Fruit fly (Drosophila melanogaster) whole organism, wandering third instar larva: ENCODE measurements around the gene CG7142.

Experiments
- Abd-B ChIP-seq: fragments of >200 bp; optimal IDR thresholded peaks from 2 replicates; lab custom pipeline; 2017; ENCODE audit warnings: missing biosample characterization, missing genetic modification characterization
- CG32264 ChIP-seq: fragments of 200-800 bp; sonication (Bioruptor generic); optimal IDR thresholded peaks from 2 replicates; lab custom pipeline; 2016; ENCODE audit warnings: missing biosample characterization, missing genetic modification characterization
- CG9705 ChIP-seq: fragments of 200-800 bp; sonication (Bioruptor generic); optimal IDR thresholded peaks from 2 replicates; lab custom pipeline; 2018; ENCODE audit warnings: missing biosample characterization, mild to moderate bottlenecking, missing genetic modification characterization
- CrebA ChIP-seq: fragments of 200-800 bp; sonication (Bioruptor generic); optimal IDR thresholded peaks from 2 replicates; lab custom pipeline; 2016; ENCODE audit warnings: missing biosample characterization, mild to moderate bottlenecking, missing genetic modification characterization, borderline replicate concordance
- Dfd ChIP-seq: fragments of >200 bp; optimal IDR thresholded peaks from 2 replicates; lab custom pipeline; 2017; ENCODE audit warnings: missing biosample characterization, missing genetic modification characterization
- Dif ChIP-seq: fragments of 200-275, 200-300 bp; sonication (Bioruptor generic); optimal IDR thresholded peaks from 2 replicates; lab custom pipeline; 2018; ENCODE audit warnings: missing biosample characterization, missing genetic modification characterization; ENCODE audit not compliant: partially characterized antibody
- HLH106 ChIP-seq: fragments of 200-800 bp; optimal IDR thresholded peaks from 3 replicates; lab custom pipeline; 2019; ENCODE audit warnings: missing biosample characterization, mild to moderate bottlenecking, missing genetic modification characterization, moderate library complexity
- Hnf4 ChIP-seq: fragments of 200-800 bp; sonication (Bioruptor generic); optimal IDR thresholded peaks from 2 replicates; lab custom pipeline; 2016; ENCODE audit warnings: missing biosample characterization, mild to moderate bottlenecking, missing genetic modification characterization
- Hr83 ChIP-seq: fragments of 200-300 bp; sonication (Bioruptor generic); optimal IDR thresholded peaks from 2 replicates; lab custom pipeline; 2016; ENCODE audit warnings: missing biosample characterization, mild to moderate bottlenecking, missing genetic modification characterization, moderate library complexity; ENCODE audit not compliant: poor library complexity, severe bottlenecking
- Jra ChIP-seq: sonication (Bioruptor generic); optimal IDR thresholded peaks from 2 replicates; lab custom pipeline; 2016; ENCODE audit warnings: missing biosample characterization, missing genetic modification characterization
- Mio ChIP-seq: sonication (Bioruptor generic); optimal IDR thresholded peaks from 2 replicates; lab custom pipeline; 2016; ENCODE audit warnings: missing biosample characterization, missing genetic modification characterization
- N ChIP-seq: fragments of >200 bp; optimal IDR thresholded peaks from 2 replicates; lab custom pipeline; 2018; ENCODE audit warnings: missing biosample characterization, missing external identifiers, missing genetic modification characterization
- OdsH ChIP-seq: fragments of 200-800 bp; sonication (Bioruptor generic); optimal IDR thresholded peaks from 2 replicates; lab custom pipeline; 2016; ENCODE audit warnings: missing biosample characterization, mild to moderate bottlenecking, missing genetic modification characterization
- Rel ChIP-seq, 2 experiments: fragments of 200-800 bp; sonication (Bioruptor generic) in 1 of 2; optimal IDR thresholded peaks; 2 replicates in 1 of 2; 3 replicates in 1 of 2; lab custom pipeline; 2016 to 2019; ENCODE audit warnings: mild to moderate bottlenecking in 2 of 2, missing biosample characterization in 2 of 2, missing genetic modification characterization in 2 of 2, moderate library complexity in 1 of 2
- Sp1 ChIP-seq: fragments of 200-800 bp; sonication (Bioruptor generic); optimal IDR thresholded peaks from 3 replicates; lab custom pipeline; 2019; ENCODE audit warnings: missing biosample characterization, mild to moderate bottlenecking, missing genetic modification characterization, moderate library complexity
- Vsx2 ChIP-seq: fragments of 200-300, 225-300 bp; sonication (Bioruptor generic); optimal IDR thresholded peaks from 2 replicates; lab custom pipeline; 2018; ENCODE audit warnings: missing biosample characterization, missing genetic modification characterization; ENCODE audit not compliant: partially characterized antibody
- br ChIP-seq: fragments of 200-800 bp; sonication (Bioruptor generic); optimal IDR thresholded peaks from 2 replicates; lab custom pipeline; 2016; ENCODE audit warnings: missing biosample characterization, missing genetic modification characterization
- brk ChIP-seq: fragments of 200-800 bp; sonication (Bioruptor generic); optimal IDR thresholded peaks from 2 replicates; lab custom pipeline; 2016; ENCODE audit warnings: missing biosample characterization, mild to moderate bottlenecking, missing genetic modification characterization
- dl ChIP-seq, 2 experiments: fragments of 175-275, 200-275 bp in 1 of 2; fragments of 200-275 bp in 1 of 2; sonication (Bioruptor generic); optimal IDR thresholded peaks; lab custom pipeline; 2018; ENCODE audit warnings: mild to moderate bottlenecking in 2 of 2, missing biosample characterization in 2 of 2, missing genetic modification characterization in 2 of 2, moderate library complexity in 2 of 2; ENCODE audit not compliant: partially characterized antibody in 2 of 2, insufficient read depth in 1 of 2
- dmrt93B ChIP-seq: fragments of 200-800 bp; sonication (Bioruptor generic); optimal IDR thresholded peaks from 2 replicates; lab custom pipeline; 2018; ENCODE audit warnings: missing biosample characterization, mild to moderate bottlenecking, missing genetic modification characterization
- ey ChIP-seq: fragments of 200-800 bp; sonication (Bioruptor generic); optimal IDR thresholded peaks from 2 replicates; lab custom pipeline; 2016; ENCODE audit warnings: missing biosample characterization, missing genetic modification characterization
- foxo ChIP-seq, 2 experiments: fragments of 200-800 bp; sonication (Bioruptor generic); optimal IDR thresholded peaks; 2 replicates in 1 of 2; 3 replicates in 1 of 2; lab custom pipeline; 2016 to 2017; ENCODE audit warnings: missing biosample characterization in 2 of 2, missing genetic modification characterization in 2 of 2
- fru ChIP-seq: fragments of 200-800 bp; sonication (Bioruptor generic); optimal IDR thresholded peaks from 3 replicates; lab custom pipeline; 2016; ENCODE audit warnings: missing biosample characterization, mild to moderate bottlenecking, missing genetic modification characterization
- h ChIP-seq: fragments of 200-800 bp; sonication (Bioruptor generic); optimal IDR thresholded peaks from 3 replicates; lab custom pipeline; 2016; ENCODE audit warnings: missing biosample characterization, mild to moderate bottlenecking, missing genetic modification characterization
- jim ChIP-seq: fragments of 175-275, 200-325 bp; sonication (Bioruptor generic); optimal IDR thresholded peaks from 2 replicates; lab custom pipeline; 2016; ENCODE audit warnings: missing biosample characterization, mild to moderate bottlenecking, missing genetic modification characterization
- pan ChIP-seq: fragments of >200 bp; optimal IDR thresholded peaks from 2 replicates; lab custom pipeline; 2017
- psq ChIP-seq: fragments of 200-800 bp; sonication (Bioruptor generic); optimal IDR thresholded peaks from 3 replicates; lab custom pipeline; 2017; ENCODE audit warnings: missing biosample characterization, mild to moderate bottlenecking, missing genetic modification characterization, moderate library complexity
- sage ChIP-seq: fragments of 200-800 bp; sonication (Bioruptor generic); optimal IDR thresholded peaks from 2 replicates; lab custom pipeline; 2016; ENCODE audit warnings: missing biosample characterization, mild to moderate bottlenecking, missing genetic modification characterization
- sv ChIP-seq: fragments of 200-800 bp; sonication (Bioruptor generic); optimal IDR thresholded peaks from 3 replicates; lab custom pipeline; 2016; ENCODE audit warnings: missing biosample characterization, missing genetic modification characterization
- tai ChIP-seq: sonication (Bioruptor generic); optimal IDR thresholded peaks from 2 replicates; lab custom pipeline; 2016; ENCODE audit warnings: missing biosample characterization, missing genetic modification characterization
- usp ChIP-seq: fragments of >200 bp; optimal IDR thresholded peaks from 2 replicates; lab custom pipeline; 2017; ENCODE audit warnings: missing biosample characterization, missing genetic modification characterization
- woc ChIP-seq: sonication (Bioruptor generic); optimal IDR thresholded peaks from 2 replicates; lab custom pipeline; 2016; ENCODE audit warnings: missing biosample characterization, mild to moderate bottlenecking, missing genetic modification characterization

Gene CG7142

DNA sequence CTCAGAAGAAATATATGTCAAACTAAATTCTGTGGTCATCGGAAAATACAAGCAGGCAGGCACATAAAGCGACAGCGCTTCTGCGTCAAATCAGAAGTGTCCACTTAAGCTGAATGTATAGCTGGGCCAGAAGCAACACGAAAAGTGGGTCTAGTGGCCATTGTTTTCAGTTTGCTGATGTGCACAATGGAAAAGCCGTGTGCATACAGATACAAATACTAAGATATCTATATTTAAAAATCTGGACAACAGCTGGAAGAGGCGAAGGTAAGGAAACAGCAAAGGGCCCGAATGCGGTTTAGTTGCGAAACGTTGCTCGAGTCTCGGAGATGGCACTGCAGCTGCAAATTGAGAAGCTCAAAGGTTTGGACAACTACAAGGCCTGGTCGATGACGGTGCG, 28.5 kb downstream of the CG7142 start, which contains the start of gene CG18598:
TSS of gene CG18598 (plus strand) at position 301 of the 400 bp plus-strand sequence.
- TF ChIP-seq woc (GFP tag; lab: Kevin White, UChicago), result no peak
- TF ChIP-seq br, result no peak
- TF ChIP-seq dl (GFP tag; optimal IDR thresholded peaks at IDR 0.05; lab: Kevin White, UChicago; ENCODE audit: insufficient read depth in 1 of 2, partially characterized antibody in 2 of 2), result no peak
- TF ChIP-seq CG9705 (GFP tag; lab: Kevin White, UChicago), result no peak
- no peak for TF ChIP-seq Dif (GFP tag; lab: Kevin White, UChicago)
- no peak for TF ChIP-seq Dfd (GFP tag; lab: Kevin White, UChicago)
- TF ChIP-seq Sp1 (GFP tag; lab: Kevin White, UChicago), result no peak
- no peak for TF ChIP-seq ey (GFP tag; lab: Kevin White, UChicago)
- TF ChIP-seq HLH106, result no peak
- TF ChIP-seq h (GFP tag; lab: Kevin White, UChicago), result no peak

DNA sequence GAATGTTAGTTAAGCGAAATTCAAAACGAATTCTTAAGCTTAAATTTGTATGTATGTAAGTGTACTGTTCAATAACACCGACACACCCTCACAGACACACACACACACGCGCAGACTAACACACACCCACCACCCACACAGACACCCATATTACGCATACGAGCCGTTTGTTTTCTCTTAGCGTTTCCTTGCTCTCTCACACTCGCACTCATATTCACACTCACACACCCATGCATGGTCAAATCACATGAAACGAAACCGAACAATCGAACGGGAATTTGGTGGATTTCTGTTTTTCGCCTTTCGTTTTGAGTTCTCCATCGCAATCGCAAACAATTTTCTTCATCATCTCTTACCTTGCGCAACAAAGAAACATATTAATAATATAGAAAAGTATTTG, 30.1 kb downstream of the CG7142 start:
- TF ChIP-seq Sp1 (GFP tag; lab: Kevin White, UChicago), result no peak
- TF ChIP-seq sv (GFP tag; lab: Kevin White, UChicago), result no peak
- no peak for TF ChIP-seq jim (GFP tag; lab: Kevin White, UChicago)
- TF ChIP-seq Abd-B (GFP tag; lab: Kevin White, UChicago), result no peak
- TF ChIP-seq dl (GFP tag; optimal IDR thresholded peaks at IDR 0.05; lab: Kevin White, UChicago; ENCODE audit: insufficient read depth in 1 of 2, partially characterized antibody in 2 of 2), result peak in 1 of 2 experiments; percentile 41
- peak; percentile 16 for TF ChIP-seq Hr83
- peak; percentile 69 for TF ChIP-seq Dif (GFP tag; lab: Kevin White, UChicago)
- peak; percentile 22 for TF ChIP-seq psq (GFP tag; lab: Kevin White, UChicago)
- no peak for TF ChIP-seq ey (GFP tag; lab: Kevin White, UChicago)
- TF ChIP-seq Mio (GFP tag; lab: Kevin White, UChicago), result no peak
- TF ChIP-seq CG32264 (GFP tag; lab: Kevin White, UChicago), result no peak
- TF ChIP-seq Rel (GFP tag; optimal IDR thresholded peaks at IDR 0.05; lab: Kevin White, UChicago), result no peak
- TF ChIP-seq Rel (tag; optimal IDR thresholded peaks at IDR 0.05; lab: Kevin White, UChicago), result peak; percentile 10
- no peak for TF ChIP-seq pan (lab: Kevin White, UChicago)
- TF ChIP-seq usp (GFP tag; lab: Kevin White, UChicago), result no peak
- no peak for TF ChIP-seq Dfd (GFP tag; lab: Kevin White, UChicago)
- peak; percentile 69 for TF ChIP-seq N (GFP tag; lab: Kevin White, UChicago)

dm6 chr3R:18246041-18246440, 33.3 kb downstream of the CG7142 start:
- TF ChIP-seq Rel (GFP tag; optimal IDR thresholded peaks at IDR 0.05; lab: Kevin White, UChicago), result no peak
- TF ChIP-seq Rel (tag; optimal IDR thresholded peaks at IDR 0.05; lab: Kevin White, UChicago), result peak; percentile 14
- no peak for TF ChIP-seq h (GFP tag; lab: Kevin White, UChicago)
- TF ChIP-seq OdsH (GFP tag; lab: Kevin White, UChicago), result no peak
- no peak for TF ChIP-seq psq (GFP tag; lab: Kevin White, UChicago)
- TF ChIP-seq sv (GFP tag; lab: Kevin White, UChicago), result no peak
- TF ChIP-seq Jra, result no peak
- no peak for TF ChIP-seq fru (GFP tag; lab: Kevin White, UChicago)

- no peak for TF ChIP-seq sage (GFP tag; lab: Kevin White, UChicago)
Observed at dm6 chr3R:18245044-18245596, 34.2 kb downstream of the CG7142 start.

dm6 chr3R:18244171-18245043, 34.9 kb downstream of the CG7142 start:
- TF ChIP-seq Rel (GFP tag; optimal IDR thresholded peaks at IDR 0.05; lab: Kevin White, UChicago) (no peak), Rel (tag; optimal IDR thresholded peaks at IDR 0.05; lab: Kevin White, UChicago) (peak; percentile 91), brk (GFP tag; lab: Kevin White, UChicago) (no peak), tai (GFP tag; lab: Kevin White, UChicago) (no peak), usp (GFP tag; lab: Kevin White, UChicago) (no peak), CrebA (no peak), OdsH (GFP tag; lab: Kevin White, UChicago) (peak; percentile 22), CG32264 (GFP tag; lab: Kevin White, UChicago) (no peak), foxo (GFP tag; optimal IDR thresholded peaks at IDR 0.05; lab: Kevin White, UChicago) (peak in 1 of 2 experiments; percentile 23), CG9705 (GFP tag; lab: Kevin White, UChicago) (no peak), dmrt93B (GFP tag; lab: Kevin White, UChicago) (no peak), dl (GFP tag; optimal IDR thresholded peaks at IDR 0.05; lab: Kevin White, UChicago; ENCODE audit: insufficient read depth in 1 of 2, partially characterized antibody in 2 of 2) (peak; percentile 94 to 97), Abd-B (GFP tag; lab: Kevin White, UChicago) (peak; percentile 16), Vsx2 (GFP tag; lab: Kevin White, UChicago) (no peak), N (GFP tag; lab: Kevin White, UChicago) (peak; percentile 70), sv (GFP tag; lab: Kevin White, UChicago) (no peak), psq (GFP tag; lab: Kevin White, UChicago) (peak; percentile 91), fru (GFP tag; lab: Kevin White, UChicago) (peak; percentile 40), h (GFP tag; lab: Kevin White, UChicago) (peak; percentile 73), sage (GFP tag; lab: Kevin White, UChicago) (no peak), Dfd (GFP tag; lab: Kevin White, UChicago) (no peak), Hr83 (peak; percentile 86), ey (GFP tag; lab: Kevin White, UChicago) (no peak), pan (lab: Kevin White, UChicago) (no peak), Hnf4 (GFP tag; lab: Kevin White, UChicago) (peak; percentile 31), HLH106 (peak; percentile 18), Dif (GFP tag; lab: Kevin White, UChicago) (peak; percentile 97)
